Fruit fly (Drosophila melanogaster) whole organism: ENCODE results near the gene ftz.

Experiments used
- CG8478 ChIP-seq: fragments of >200 bp; optimal IDR thresholded peaks from 2 replicates; lab custom pipeline; 2018; ENCODE audit warnings: inconsistent platforms
- Dll ChIP-seq: fragments of >200 bp; optimal IDR thresholded peaks from 2 replicates; lab custom pipeline; 2017
- EcR ChIP-seq, 2 experiments: fragments of >200 bp; optimal IDR thresholded peaks; 2 replicates each; lab custom pipeline; 2017; ENCODE audit warnings: missing biosample characterization in 2 of 2, missing genetic modification characterization in 2 of 2, missing genetic modification reagents in 2 of 2
- pan ChIP-seq: fragments of >200 bp; optimal IDR thresholded peaks from 2 replicates; lab custom pipeline; 2017
- psq ChIP-seq: fragments of >200 bp; optimal IDR thresholded peaks from 2 replicates; lab custom pipeline; 2017
- usp ChIP-seq: fragments of >200 bp; optimal IDR thresholded peaks from 2 replicates; lab custom pipeline; 2017; ENCODE audit warnings: missing biosample characterization, missing genetic modification characterization, mixed read lengths

- TF ChIP-seq psq (lab: Kevin White, UChicago) (no peak), Dll (lab: Kevin White, UChicago) (no peak), CG8478 (lab: Kevin White, UChicago) (no peak), usp (no peak), pan (lab: Kevin White, UChicago) (no peak), EcR (GFP tag; optimal IDR thresholded peaks at IDR 0.05; lab: Kevin White, UChicago) (no peak)
Observed at dm6 chr3R:6853002-6853401, 11.1 kb upstream of the ftz start.
